Worm (Caenorhabditis elegans) whole organism, late embryonic: ENCODE results near the gene fbxa-224.

ENCODE experiments used
- F13H6.1 ChIP-seq: sonication (generic microtip); optimal IDR thresholded peaks from 2 replicates; lab custom pipeline; 2016; ENCODE audit warnings: missing genetic modification characterization, missing compliant biosample characterization
- K02D7.2 ChIP-seq: sonication (generic microtip); optimal IDR thresholded peaks from 2 replicates; lab custom pipeline; 2017; ENCODE audit warnings: mild to moderate bottlenecking, missing genetic modification characterization, missing compliant biosample characterization
- K09A11.1 ChIP-seq: sonication (generic microtip); optimal IDR thresholded peaks from 2 replicates; lab custom pipeline; 2017; ENCODE audit warnings: antibody characterized with exemption, mild to moderate bottlenecking, missing genetic modification characterization, missing compliant biosample characterization; ENCODE audit not compliant: insufficient read depth
- T23F11.4 ChIP-seq: fragments of 200-800 bp; sonication (Bioruptor generic); optimal IDR thresholded peaks from 2 replicates; lab custom pipeline; 2018; ENCODE audit warnings: mild to moderate bottlenecking, missing genetic modification characterization, missing compliant biosample characterization
- Y22D7AL.16 ChIP-seq: sonication (generic microtip); optimal IDR thresholded peaks from 2 replicates; lab custom pipeline; 2016; ENCODE audit warnings: missing genetic modification characterization, missing compliant biosample characterization
- ahr-1 ChIP-seq: sonication (generic microtip); optimal IDR thresholded peaks from 2 replicates; lab custom pipeline; 2016; ENCODE audit warnings: missing genetic modification characterization, missing compliant biosample characterization
- ceh-2 ChIP-seq: sonication (generic microtip); optimal IDR thresholded peaks from 2 replicates; lab custom pipeline; 2016; ENCODE audit warnings: missing genotype, missing genetic modification characterization, missing compliant biosample characterization
- ceh-22 ChIP-seq: sonication (generic microtip); optimal IDR thresholded peaks from 2 replicates; lab custom pipeline; 2017; ENCODE audit warnings: missing biosample characterization, missing genetic modification characterization
- ceh-30 ChIP-seq: fragments of 150-350 bp; optimal IDR thresholded peaks from 2 replicates; lab custom pipeline; 2014; ENCODE audit warnings: missing biosample characterization, missing genetic modification characterization
- ceh-34 ChIP-seq: sonication (generic microtip); optimal IDR thresholded peaks from 2 replicates; lab custom pipeline; 2016; ENCODE audit warnings: mild to moderate bottlenecking, missing genetic modification characterization, missing compliant biosample characterization
- ceh-6 ChIP-seq: fragments of 200-800 bp; sonication (Bioruptor generic); optimal IDR thresholded peaks from 2 replicates; lab custom pipeline; 2018; ENCODE audit warnings: mild to moderate bottlenecking, missing genetic modification characterization, missing compliant biosample characterization
- ceh-9 ChIP-seq: sonication (generic microtip); optimal IDR thresholded peaks from 2 replicates; lab custom pipeline; 2016; ENCODE audit warnings: mild to moderate bottlenecking, missing genetic modification characterization, inconsistent platforms, missing compliant biosample characterization
- che-1 ChIP-seq: sonication (generic microtip); optimal IDR thresholded peaks from 2 replicates; lab custom pipeline; 2016; ENCODE audit warnings: mild to moderate bottlenecking, missing genetic modification characterization, missing compliant biosample characterization
- dmd-4 ChIP-seq: sonication (generic microtip); optimal IDR thresholded peaks from 2 replicates; lab custom pipeline; 2016; ENCODE audit warnings: borderline replicate concordance, missing genetic modification characterization, missing compliant biosample characterization
- dve-1 ChIP-seq: sonication (generic microtip); optimal IDR thresholded peaks from 2 replicates; lab custom pipeline; 2017; ENCODE audit warnings: antibody characterized with exemption, mild to moderate bottlenecking, missing genetic modification characterization, missing compliant biosample characterization
- elt-2 ChIP-seq: sonication (generic microtip); optimal IDR thresholded peaks from 2 replicates; lab custom pipeline; 2016; ENCODE audit warnings: missing genetic modification reagents, missing genetic modification characterization, missing compliant biosample characterization
- fax-1 ChIP-seq: sonication (generic microtip); optimal IDR thresholded peaks from 2 replicates; lab custom pipeline; 2016; ENCODE audit warnings: missing genotype, missing genetic modification characterization, missing compliant biosample characterization
- fkh-10 ChIP-seq: fragments of 150-350 bp; optimal IDR thresholded peaks from 2 replicates; lab custom pipeline; 2014; ENCODE audit warnings: missing biosample characterization, missing genetic modification reagents, missing genetic modification characterization
- fkh-6 ChIP-seq: sonication (generic microtip); optimal IDR thresholded peaks from 2 replicates; lab custom pipeline; 2016; ENCODE audit warnings: missing genetic modification characterization, missing compliant biosample characterization
- hlh-13 ChIP-seq: fragments of 200-800 bp; sonication (Bioruptor generic); optimal IDR thresholded peaks from 2 replicates; lab custom pipeline; 2018; ENCODE audit warnings: mild to moderate bottlenecking, missing genetic modification characterization, missing compliant biosample characterization
- hlh-8 ChIP-seq: sonication (generic microtip); optimal IDR thresholded peaks from 2 replicates; lab custom pipeline; 2016; ENCODE audit warnings: missing genotype, missing genetic modification characterization, missing compliant biosample characterization
- mec-3 ChIP-seq: sonication (generic microtip); optimal IDR thresholded peaks from 2 replicates; lab custom pipeline; 2016; ENCODE audit warnings: borderline replicate concordance, missing genetic modification characterization, missing compliant biosample characterization
- nhr-11 ChIP-seq: fragments of 150-350 bp; optimal IDR thresholded peaks from 2 replicates; lab custom pipeline; 2014; ENCODE audit warnings: missing biosample characterization, missing genetic modification characterization
- nhr-232 ChIP-seq: sonication (generic microtip); optimal IDR thresholded peaks from 2 replicates; lab custom pipeline; 2016; ENCODE audit warnings: missing genetic modification characterization, missing compliant biosample characterization
- npax-4 ChIP-seq: sonication (generic microtip); optimal IDR thresholded peaks from 2 replicates; lab custom pipeline; 2016; ENCODE audit warnings: missing genetic modification characterization, missing compliant biosample characterization
- odd-2 ChIP-seq: sonication (generic microtip); optimal IDR thresholded peaks from 2 replicates; lab custom pipeline; 2017; ENCODE audit warnings: antibody characterized with exemption, mild to moderate bottlenecking, missing genetic modification characterization, missing compliant biosample characterization
- pag-3 ChIP-seq: sonication (generic microtip); optimal IDR thresholded peaks from 2 replicates; lab custom pipeline; 2016; ENCODE audit warnings: missing compliant biosample characterization, missing genetic modification characterization, borderline replicate concordance
- pha-2 ChIP-seq: sonication (generic microtip); optimal IDR thresholded peaks from 2 replicates; lab custom pipeline; 2017; ENCODE audit warnings: mild to moderate bottlenecking, missing genetic modification characterization, missing compliant biosample characterization
- pqm-1 ChIP-seq: sonication (generic microtip); optimal IDR thresholded peaks from 2 replicates; lab custom pipeline; 2016; ENCODE audit warnings: missing genetic modification characterization, missing compliant biosample characterization
- sdc-2 ChIP-seq: sonication (generic microtip); optimal IDR thresholded peaks from 2 replicates; lab custom pipeline; 2016; ENCODE audit warnings: missing genotype, missing genetic modification characterization, missing compliant biosample characterization
- sox-2 ChIP-seq: fragments of 200-800 bp; sonication (Bioruptor generic); IDR thresholded peaks from 2 replicates; pipeline ENCODE4 v1.3.6; 2022; ENCODE audit warnings: missing genetic modification reagents, missing genetic modification characterization, missing compliant biosample characterization
- sox-4 ChIP-seq: sonication (generic microtip); optimal IDR thresholded peaks from 2 replicates; lab custom pipeline; 2017; ENCODE audit warnings: mild to moderate bottlenecking, missing genetic modification characterization, inconsistent platforms, missing compliant biosample characterization
- unc-3 ChIP-seq, 2 experiments: fragments of 200-800 bp in 1 of 2; sonication (Bioruptor generic) in 1 of 2; sonication (generic microtip) in 1 of 2; conservative IDR thresholded peaks in 1 of 2; optimal IDR thresholded peaks in 1 of 2; 2 replicates each; pipeline versions ENCODE4 v1.3.6 to Lab custom; 2016 to 2022; ENCODE audit warnings: missing compliant biosample characterization in 2 of 2, missing genetic modification characterization in 2 of 2, missing genetic modification reagents in 1 of 2
- unc-42 ChIP-seq: sonication (generic microtip); optimal IDR thresholded peaks from 2 replicates; lab custom pipeline; 2016; ENCODE audit warnings: missing genotype, missing genetic modification characterization, missing compliant biosample characterization
- unc-86 ChIP-seq: sonication (generic microtip); optimal IDR thresholded peaks from 2 replicates; lab custom pipeline; 2016; ENCODE audit warnings: missing genetic modification characterization, missing compliant biosample characterization
- zip-5 ChIP-seq: sonication (generic microtip); optimal IDR thresholded peaks from 2 replicates; lab custom pipeline; 2016; ENCODE audit warnings: missing genetic modification characterization, missing compliant biosample characterization

Gene fbxa-224

ce11 chrII:7558864-7559263 is 10.9 kb upstream of the fbxa-224 start:
- no peak for TF ChIP-seq dve-1
- no peak for TF ChIP-seq unc-86 (tag; lab: Kevin White, UChicago)
- no peak for TF ChIP-seq npax-4 (tag; lab: Kevin White, UChicago)
- TF ChIP-seq ceh-22: no peak
- TF ChIP-seq fax-1 (tag; lab: Kevin White, UChicago): no peak
- TF ChIP-seq K02D7.2 (tag; lab: Kevin White, UChicago): no peak
- no peak for TF ChIP-seq che-1 (tag; lab: Kevin White, UChicago)
- TF ChIP-seq unc-42: peak; percentile 69

- no peak for TF ChIP-seq sox-4 (tag; lab: Kevin White, UChicago)
- TF ChIP-seq sox-2 (GFP tag; lab: Robert Waterston, UW): no peak
- TF ChIP-seq ahr-1: no peak
- TF ChIP-seq fkh-6 (tag; lab: Kevin White, UChicago): no peak
- TF ChIP-seq pag-3: no peak
- no peak for TF ChIP-seq K09A11.1 (tag; lab: Kevin White, UChicago)
- TF ChIP-seq ceh-9 (tag; lab: Kevin White, UChicago): no peak
- TF ChIP-seq hlh-13 (GFP tag; lab: Kevin White, UChicago): no peak
- no peak for TF ChIP-seq odd-2
- TF ChIP-seq pha-2: no peak
- no peak for TF ChIP-seq T23F11.4 (GFP tag; lab: Kevin White, UChicago)
- no peak for TF ChIP-seq che-1 (tag; lab: Kevin White, UChicago)
- no peak for TF ChIP-seq sdc-2 (tag; lab: Kevin White, UChicago)
- TF ChIP-seq npax-4 (tag; lab: Kevin White, UChicago): no peak
- TF ChIP-seq F13H6.1 (tag; lab: Kevin White, UChicago): no peak
- TF ChIP-seq pqm-1: no peak
- no peak for TF ChIP-seq ceh-30 (tag; lab: Kevin White, UChicago)
- TF ChIP-seq zip-5: no peak
- no peak for TF ChIP-seq nhr-11 (tag; lab: Kevin White, UChicago)
Observed at ce11 chrII:7557981-7558380, 10.0 kb upstream of the fbxa-224 start.

- TF ChIP-seq elt-2 (tag; lab: Kevin White, UChicago) (no peak), nhr-232 (tag; lab: Kevin White, UChicago) (no peak), unc-3 (GFP tag; conservative IDR thresholded peaks at IDR 0.05; lab: Robert Waterston, UW) (no peak), unc-3 (tag; optimal IDR thresholded peaks at IDR 0.05; lab: Kevin White, UChicago) (no peak), odd-2 (no peak), ceh-9 (tag; lab: Kevin White, UChicago) (no peak), pag-3 (no peak), ceh-6 (GFP tag; lab: Kevin White, UChicago) (no peak)
Observed at ce11 chrII:7555454-7555853, 7.5 kb upstream of the fbxa-224 start, which contains the start of gene ZK1290.14. Gene ZK1290.14, minus strand, starts transcription at chrII:7555592.

- TF ChIP-seq elt-2 (tag; lab: Kevin White, UChicago): peak; percentile 32
- TF ChIP-seq dmd-4 (tag; lab: Kevin White, UChicago): no peak
Observed at ce11 chrII:7554716-7555247, 6.8 kb upstream of the fbxa-224 start.

ce11 chrII:7553806-7554205 is 5.9 kb upstream of the fbxa-224 start, which contains the start of gene ZK1290.10:
Gene ZK1290.10, minus strand, starts transcription at chrII:7553906.
- TF ChIP-seq ceh-2 (tag; lab: Kevin White, UChicago) (no peak), sox-2 (GFP tag; lab: Robert Waterston, UW) (no peak), dmd-4 (tag; lab: Kevin White, UChicago) (no peak), npax-4 (tag; lab: Kevin White, UChicago) (no peak), odd-2 (no peak), fkh-10 (GFP tag; lab: Kevin White, UChicago) (no peak), ceh-30 (tag; lab: Kevin White, UChicago) (no peak), mec-3 (tag; lab: Kevin White, UChicago) (no peak), sox-4 (tag; lab: Kevin White, UChicago) (no peak), ceh-34 (tag; lab: Kevin White, UChicago) (no peak), Y22D7AL.16 (tag; lab: Kevin White, UChicago) (no peak), hlh-8 (tag; lab: Kevin White, UChicago) (no peak), pag-3 (no peak), T23F11.4 (GFP tag; lab: Kevin White, UChicago) (no peak)
